Worm (Caenorhabditis elegans): Measurements from ENCODE around the gene C45G9.11.

DNA sequence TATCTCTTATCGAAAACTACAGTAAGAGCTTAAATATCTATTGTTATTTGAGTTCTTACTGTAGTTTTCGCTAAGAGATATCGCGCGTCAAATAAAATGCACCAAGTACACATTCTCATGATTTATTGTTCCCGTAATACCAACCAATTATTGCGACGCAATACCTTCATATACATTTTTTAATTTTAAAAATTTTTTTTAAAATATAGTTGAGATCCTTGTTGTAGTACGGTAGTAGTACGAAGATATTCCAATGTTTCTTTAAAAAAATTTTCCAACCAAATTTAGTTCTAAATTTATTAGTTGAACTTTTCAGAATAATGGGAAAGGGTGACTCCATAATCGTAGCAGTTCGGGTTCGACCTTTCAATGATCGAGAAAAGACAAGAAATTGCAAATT lies 37.9 kb downstream of the C45G9.11 start, which contains the start of gene klp-6:
- TF ChIP-seq W03F9.2 (tag; optimal IDR thresholded peaks at IDR 0.05), result no peak
- no peak for TF ChIP-seq him-1 (tag; optimal IDR thresholded peaks at IDR 0.05)
